Worm (Caenorhabditis elegans): ENCODE results near the gene Y38C1BA.4.

ce11 chrIV:1846451-1846850 is 24.8 kb downstream of the Y38C1BA.4 start:
- no peak for TF ChIP-seq elt-3 (tag; optimal IDR thresholded peaks at IDR 0.05)
- TF ChIP-seq aly-2 (tag; optimal IDR thresholded peaks at IDR 0.05), result no peak
- TF ChIP-seq lsy-2 (tag; optimal IDR thresholded peaks at IDR 0.05), result no peak
- TF ChIP-seq peb-1 (tag; optimal IDR thresholded peaks at IDR 0.05), result no peak
- TF ChIP-seq nhr-12 (tag; optimal IDR thresholded peaks at IDR 0.05), result no peak
- no peak for TF ChIP-seq blmp-1 (tag; optimal IDR thresholded peaks at IDR 0.05; ENCODE audit: insufficient read depth)
- TF ChIP-seq gmeb-1 (tag; optimal IDR thresholded peaks at IDR 0.05), result no peak
- TF ChIP-seq dmd-4 (tag; optimal IDR thresholded peaks at IDR 0.05), result no peak
- no peak for TF ChIP-seq snpc-4 (tag; optimal IDR thresholded peaks at IDR 0.05)

Data from whole organism, L2 larva.